Worm (Caenorhabditis elegans): Measurements from ENCODE around the gene ZK856.5.

- TF ChIP-seq tra-4 (tag; optimal IDR thresholded peaks at IDR 0.05) (no peak), ceh-13 (GFP tag; optimal IDR thresholded peaks at IDR 0.05) (no peak), F13C5.2 (tag; optimal IDR thresholded peaks at IDR 0.05) (no peak), flt-1 (GFP tag; IDR thresholded peaks at IDR 0.05) (no peak), ceh-36 (tag; optimal IDR thresholded peaks at IDR 0.05) (no peak)
These were observed 37.7 kb downstream of the ZK856.5 start, which contains the start of gene srsx-28 for ce11 chrV:10152278-10152677.

Measured in whole organism, early embryonic.